Worm (Caenorhabditis elegans) whole organism, mixed stage, embryonic: ENCODE measurements around the gene T24D3.2.

Experiments used
- M03D4.4 ChIP-seq: sonication (generic microtip); optimal IDR thresholded peaks from 2 replicates; lab custom pipeline; 2017; ENCODE audit warnings: mild to moderate bottlenecking, missing genetic modification characterization, missing compliant biosample characterization
- bed-3 ChIP-seq: fragments of 200-800 bp; sonication (Bioruptor generic); optimal IDR thresholded peaks from 3 replicates; lab custom pipeline; 2018; ENCODE audit warnings: mild to moderate bottlenecking, missing genetic modification characterization, moderate library complexity, missing compliant biosample characterization
- blmp-1 ChIP-seq: fragments of 150-350 bp; optimal IDR thresholded peaks from 2 replicates; lab custom pipeline; 2014; ENCODE audit warnings: missing biosample characterization, missing genetic modification characterization
- ceh-39 ChIP-seq: fragments of 150-350 bp; optimal IDR thresholded peaks from 2 replicates; lab custom pipeline; 2014; ENCODE audit warnings: missing biosample characterization, missing genetic modification characterization
- ceh-83 ChIP-seq: fragments of 200-800 bp; sonication (Bioruptor generic); optimal IDR thresholded peaks from 2 replicates; lab custom pipeline; 2018; ENCODE audit warnings: mild to moderate bottlenecking, missing genetic modification characterization, missing compliant biosample characterization
- drap-1 ChIP-seq: fragments of 200-800 bp; sonication (Bioruptor generic); optimal IDR thresholded peaks from 3 replicates; lab custom pipeline; 2018; ENCODE audit warnings: mild to moderate bottlenecking, missing genetic modification characterization, missing compliant biosample characterization
- elt-1 ChIP-seq: sonication (generic microtip); optimal IDR thresholded peaks from 2 replicates; lab custom pipeline; 2017; ENCODE audit warnings: missing genetic modification characterization, mild to moderate bottlenecking, missing compliant biosample characterization, antibody characterized with exemption, moderate library complexity, borderline replicate concordance; ENCODE audit not compliant: insufficient read depth
- elt-3 ChIP-seq: fragments of 150-350 bp; optimal IDR thresholded peaks from 2 replicates; lab custom pipeline; 2014; ENCODE audit warnings: missing biosample characterization, missing genetic modification characterization
- flh-1 ChIP-seq: fragments of 200-800 bp; sonication (Bioruptor generic); optimal IDR thresholded peaks from 2 replicates; lab custom pipeline; 2018; ENCODE audit warnings: mild to moderate bottlenecking, missing genetic modification characterization, moderate library complexity, missing compliant biosample characterization
- ham-2 ChIP-seq: fragments of 200-800 bp; sonication (Bioruptor generic); optimal IDR thresholded peaks from 2 replicates; lab custom pipeline; 2018; ENCODE audit warnings: mild to moderate bottlenecking, missing genetic modification characterization, missing compliant biosample characterization
- hlh-1 ChIP-seq: fragments of 150-350 bp; optimal IDR thresholded peaks from 2 replicates; lab custom pipeline; 2014; ENCODE audit warnings: missing biosample characterization, missing genetic modification reagents, missing genetic modification characterization
- lin-13 ChIP-seq: fragments of 150-350 bp; optimal IDR thresholded peaks from 2 replicates; lab custom pipeline; 2014; ENCODE audit warnings: missing biosample characterization, missing genetic modification characterization
- lsy-2 ChIP-seq: fragments of 150-350 bp; optimal IDR thresholded peaks from 2 replicates; lab custom pipeline; 2014; ENCODE audit warnings: missing biosample characterization, missing genetic modification characterization
- mep-1 ChIP-seq: fragments of 150-350 bp; optimal IDR thresholded peaks from 2 replicates; lab custom pipeline; 2017; ENCODE audit warnings: missing biosample characterization, missing genetic modification reagents, missing genetic modification characterization, inconsistent platforms
- mls-2 ChIP-seq: sonication (generic microtip); optimal IDR thresholded peaks from 2 replicates; lab custom pipeline; 2016; ENCODE audit warnings: mild to moderate bottlenecking, missing genetic modification characterization, moderate library complexity, missing compliant biosample characterization
- nhr-12 ChIP-seq: fragments of 150-350 bp; optimal IDR thresholded peaks from 2 replicates; lab custom pipeline; 2014; ENCODE audit warnings: missing biosample characterization, missing genetic modification characterization
- nhr-28 ChIP-seq: fragments of 150-350 bp; optimal IDR thresholded peaks from 2 replicates; lab custom pipeline; 2014; ENCODE audit warnings: missing biosample characterization, missing genetic modification characterization
- nhr-76 ChIP-seq: sonication (generic microtip); optimal IDR thresholded peaks from 2 replicates; lab custom pipeline; 2017; ENCODE audit warnings: missing biosample characterization, missing genetic modification characterization
- sem-2 ChIP-seq: fragments of 200-800 bp; sonication (Bioruptor generic); optimal IDR thresholded peaks from 2 replicates; lab custom pipeline; 2018; ENCODE audit warnings: mild to moderate bottlenecking, missing genetic modification characterization, missing compliant biosample characterization
- snpc-4 ChIP-seq: fragments of 150-350 bp; optimal IDR thresholded peaks from 2 replicates; lab custom pipeline; 2014; ENCODE audit warnings: missing biosample characterization, missing genetic modification characterization
- sptf-1 ChIP-seq: sonication (generic microtip); optimal IDR thresholded peaks from 2 replicates; lab custom pipeline; 2017; ENCODE audit warnings: mild to moderate bottlenecking, missing genetic modification characterization, moderate library complexity, missing compliant biosample characterization
- tbx-8 ChIP-seq: fragments of 200-800 bp; sonication (Bioruptor generic); optimal IDR thresholded peaks from 2 replicates; lab custom pipeline; 2018; ENCODE audit warnings: mild to moderate bottlenecking, missing genetic modification characterization, moderate library complexity, missing compliant biosample characterization
- unc-120 ChIP-seq: sonication (generic microtip); optimal IDR thresholded peaks from 2 replicates; lab custom pipeline; 2017; ENCODE audit warnings: missing genetic modification characterization, missing compliant biosample characterization; ENCODE audit not compliant: poor library complexity, severe bottlenecking
- unc-62 ChIP-seq: fragments of 150-350 bp; optimal IDR thresholded peaks from 2 replicates; lab custom pipeline; 2014; ENCODE audit warnings: missing biosample characterization, missing genetic modification reagents, missing genetic modification characterization
- zip-8 ChIP-seq: fragments of 150-350 bp; optimal IDR thresholded peaks from 2 replicates; lab custom pipeline; 2014; ENCODE audit warnings: missing biosample characterization, missing genetic modification characterization
- ztf-11 ChIP-seq: fragments of 150-350 bp; optimal IDR thresholded peaks from 2 replicates; lab custom pipeline; 2014; ENCODE audit warnings: missing biosample characterization, missing genetic modification characterization

The T24D3.2 gene

DNA sequence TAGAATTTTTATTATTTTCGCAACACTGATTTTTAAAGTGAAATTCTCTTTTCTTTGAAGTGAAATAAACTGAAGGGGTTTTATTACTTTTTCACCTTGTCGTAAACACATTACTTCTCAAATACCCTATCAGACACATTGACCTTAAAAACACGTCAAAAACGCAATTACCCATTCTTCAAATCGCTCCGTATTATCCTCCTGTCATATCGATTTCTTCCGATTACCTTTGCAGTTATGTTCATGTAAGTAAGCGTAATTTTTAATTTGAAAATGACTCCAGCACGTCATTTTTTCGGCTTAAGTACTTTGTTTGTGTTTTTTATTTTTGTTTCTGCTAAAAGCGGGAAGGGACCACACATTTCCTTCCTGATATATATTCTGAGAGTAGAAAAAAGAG is 12.7 kb downstream of the T24D3.2 start:
- TF ChIP-seq tbx-8 (no peak), nhr-76 (tag; lab: Kevin White, UChicago) (no peak), unc-120 (tag; lab: Kevin White, UChicago) (no peak), drap-1 (GFP tag; lab: Kevin White, UChicago) (no peak), nhr-28 (tag; lab: Kevin White, UChicago) (no peak)

DNA sequence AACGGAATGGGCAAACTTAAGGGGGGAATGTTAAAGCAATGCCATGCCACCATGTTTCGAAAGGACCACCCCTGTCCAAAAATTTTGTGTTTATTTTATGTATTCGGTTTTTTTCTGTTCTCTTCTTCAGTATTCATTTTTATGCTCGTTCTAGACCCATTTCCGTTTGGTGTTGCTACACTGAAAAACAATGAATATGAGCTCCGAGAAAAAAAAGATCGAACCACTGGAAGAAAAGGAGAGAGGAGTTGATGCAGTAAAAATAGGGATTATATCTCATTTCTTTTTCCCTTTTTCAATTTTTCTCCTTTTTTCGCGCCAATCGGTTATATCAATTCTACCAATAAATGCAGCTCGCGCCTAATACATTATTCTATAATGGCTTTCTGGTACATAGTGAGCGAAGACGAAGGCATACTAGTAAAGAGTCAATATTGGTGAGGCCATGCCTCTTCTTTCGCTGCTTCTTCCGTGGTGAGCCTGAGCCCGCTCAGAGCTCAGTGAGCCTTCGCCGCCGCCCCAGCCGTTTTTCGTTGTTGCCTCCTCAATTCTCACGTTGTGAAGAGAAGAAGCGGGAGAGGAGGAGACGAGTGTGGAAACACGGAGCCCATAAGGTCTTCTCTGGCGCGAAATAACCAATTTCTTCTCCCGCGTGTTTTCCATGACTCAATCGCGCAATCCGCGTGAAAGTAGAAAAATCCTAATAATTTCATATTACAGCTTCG is 14.6 kb downstream of the T24D3.2 start:
- no peak for TF ChIP-seq blmp-1 (tag; lab: Kevin White, UChicago)
- TF ChIP-seq M03D4.4 (tag; lab: Kevin White, UChicago): no peak
- TF ChIP-seq mls-2 (tag; lab: Kevin White, UChicago): no peak
- TF ChIP-seq tbx-8: no peak
- no peak for TF ChIP-seq hlh-1 (tag; lab: Kevin White, UChicago)
- TF ChIP-seq nhr-12 (tag; lab: Kevin White, UChicago): no peak
- no peak for TF ChIP-seq flh-1 (GFP tag; lab: Kevin White, UChicago)
- TF ChIP-seq zip-8 (tag; lab: Kevin White, UChicago): no peak
- TF ChIP-seq nhr-76 (tag; lab: Kevin White, UChicago): no peak

DNA sequence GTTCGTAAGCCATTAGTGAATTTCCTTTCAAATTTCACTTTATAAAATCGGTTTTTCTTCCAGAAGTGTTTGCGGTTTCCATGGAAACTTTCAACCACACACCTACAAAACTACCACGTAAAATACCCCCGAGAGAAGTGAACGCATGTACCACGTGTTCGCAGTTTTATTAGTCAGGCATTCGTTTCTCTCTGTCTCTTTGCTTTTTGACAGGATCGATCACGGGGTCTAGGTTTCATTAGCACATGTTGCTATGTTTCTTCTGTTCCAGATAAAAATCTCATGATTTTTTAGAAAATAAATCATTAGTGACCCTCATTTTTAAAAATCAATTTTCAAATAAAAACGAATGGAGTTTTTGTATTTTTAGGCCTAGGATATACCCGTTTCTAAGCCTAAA is 18.9 kb downstream of the T24D3.2 start:
- TF ChIP-seq sem-2 (no peak), ztf-11 (tag; lab: Kevin White, UChicago) (no peak), sptf-1 (tag; lab: Kevin White, UChicago) (no peak), nhr-28 (tag; lab: Kevin White, UChicago) (no peak), ceh-83 (no peak), hlh-1 (tag; lab: Kevin White, UChicago) (no peak), mep-1 (tag; lab: Kevin White, UChicago) (no peak), lsy-2 (no peak)

DNA sequence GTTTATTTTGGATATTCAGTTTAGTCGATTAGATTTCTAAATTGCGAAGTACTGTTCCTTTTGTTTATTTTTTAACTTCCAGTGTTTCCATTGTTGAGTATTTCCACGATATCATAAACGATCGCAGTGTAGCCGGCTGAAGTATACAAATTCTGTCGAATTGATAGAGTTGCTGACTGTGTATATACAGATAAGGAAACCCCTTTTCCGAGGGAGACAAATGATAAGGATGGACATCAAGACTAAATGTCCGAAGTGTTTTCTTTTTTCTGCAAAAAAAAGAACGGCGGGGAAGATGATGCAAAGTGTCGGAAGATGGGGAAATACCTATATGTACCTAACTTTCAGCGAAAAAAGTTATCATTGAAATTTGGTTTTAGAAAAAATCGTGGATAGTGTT is 21.0 kb downstream of the T24D3.2 start:
- TF ChIP-seq elt-1 (tag; lab: Kevin White, UChicago) (no peak), zip-8 (tag; lab: Kevin White, UChicago) (no peak)

DNA sequence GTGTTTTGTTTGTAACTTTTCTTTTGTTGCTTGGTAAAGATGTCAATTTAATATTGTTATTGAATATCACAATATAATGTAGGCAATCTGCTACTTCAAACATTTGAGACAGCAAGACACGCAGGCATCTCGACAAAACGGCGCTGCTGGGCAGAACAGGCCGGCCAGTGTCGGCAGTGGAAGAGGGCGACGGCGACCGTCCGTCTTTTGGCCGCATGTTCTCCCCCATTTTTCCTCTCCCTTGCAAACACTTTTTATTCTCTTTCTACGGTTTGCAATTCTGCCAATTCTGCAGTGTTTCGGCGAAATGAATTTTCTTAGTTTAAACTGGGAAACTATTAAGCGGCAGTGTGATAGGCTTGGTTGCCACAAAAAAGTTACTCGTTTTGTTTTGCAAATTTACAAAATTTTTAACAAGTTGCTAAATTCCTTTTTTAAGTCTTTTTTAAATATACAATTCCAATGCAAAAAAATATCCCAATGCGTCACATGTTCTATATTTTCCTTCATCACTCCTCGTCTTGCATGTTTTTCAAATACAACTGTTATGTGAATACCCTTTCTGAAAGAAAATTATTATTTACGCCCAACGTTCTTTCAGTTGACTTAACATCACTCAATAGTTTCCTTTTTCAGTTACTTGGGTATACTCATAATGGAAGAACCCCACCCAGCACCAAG is 23.9 kb downstream of the T24D3.2 start, which contains the start of gene T18D3.6:
Gene T18D3.6, plus strand, starts transcription at position 631 of the 681 bp plus-strand sequence.
- no peak for TF ChIP-seq snpc-4 (tag; lab: Kevin White, UChicago)
- TF ChIP-seq elt-3 (tag; lab: Kevin White, UChicago): no peak
- no peak for TF ChIP-seq lsy-2
- TF ChIP-seq nhr-28 (tag; lab: Kevin White, UChicago): no peak
- TF ChIP-seq blmp-1 (tag; lab: Kevin White, UChicago): no peak
- TF ChIP-seq ham-2: no peak
- TF ChIP-seq sptf-1 (tag; lab: Kevin White, UChicago): no peak
- no peak for TF ChIP-seq lin-13
- TF ChIP-seq ceh-39 (tag; lab: Kevin White, UChicago): no peak
- TF ChIP-seq nhr-76 (tag; lab: Kevin White, UChicago): no peak
- no peak for TF ChIP-seq sem-2
- no peak for TF ChIP-seq drap-1 (GFP tag; lab: Kevin White, UChicago)
- no peak for TF ChIP-seq unc-62 (GFP tag; lab: Kevin White, UChicago)
- no peak for TF ChIP-seq bed-3 (GFP tag; lab: Kevin White, UChicago)
- no peak for TF ChIP-seq mls-2 (tag; lab: Kevin White, UChicago)

DNA sequence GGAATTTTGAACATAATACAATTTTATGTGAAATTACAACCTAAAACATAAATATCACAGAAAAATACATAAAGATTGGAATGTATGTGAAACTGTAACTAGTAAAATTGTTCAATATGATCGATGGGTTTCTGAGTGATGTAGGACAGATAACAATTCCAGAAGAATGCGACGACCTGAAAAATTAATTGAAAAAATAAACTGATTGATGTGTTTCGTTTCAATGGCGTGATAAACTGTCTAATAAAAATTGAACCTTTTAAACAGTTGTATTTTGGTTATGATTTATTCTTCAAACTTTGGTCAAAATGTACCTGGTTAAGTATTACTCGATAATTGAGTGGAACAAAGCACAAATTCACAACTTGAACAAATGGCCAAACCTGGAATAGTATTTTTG is 25.7 kb downstream of the T24D3.2 start:
- no peak for TF ChIP-seq elt-3 (tag; lab: Kevin White, UChicago)
